Worm (Caenorhabditis elegans): Measurements from ENCODE around the gene ttr-39.

ce11 chrIV:10110870-10111269, 21.2 kb upstream of the ttr-39 start:
- TF ChIP-seq ama-1 (optimal IDR thresholded peaks at IDR 0.05), result no peak
- TF ChIP-seq tbx-37 (GFP tag; conservative IDR thresholded peaks at IDR 0.05), result no peak
- TF ChIP-seq aly-1 (tag; optimal IDR thresholded peaks at IDR 0.05), result no peak
- TF ChIP-seq scrt-1 (GFP tag; IDR thresholded peaks at IDR 0.05), result no peak
- TF ChIP-seq tbx-11 (GFP tag; IDR thresholded peaks at IDR 0.05), result no peak
- no peak for TF ChIP-seq B0310.2 (tag; optimal IDR thresholded peaks at IDR 0.05)
- TF ChIP-seq pes-1 (GFP tag; IDR thresholded peaks at IDR 0.05), result no peak
- no peak for TF ChIP-seq ets-7 (tag; optimal IDR thresholded peaks at IDR 0.05)
- no peak for TF ChIP-seq hmg-4 (GFP tag; optimal IDR thresholded peaks at IDR 0.05)
- no peak for TF ChIP-seq sea-1 (GFP tag; conservative IDR thresholded peaks at IDR 0.05)
- TF ChIP-seq ceh-13 (GFP tag; optimal IDR thresholded peaks at IDR 0.05), result no peak

Measured in whole organism, early embryonic.